Worm (Caenorhabditis elegans): ENCODE measurements around the gene Y38E10A.22.

The Y38E10A.22 gene

DNA sequence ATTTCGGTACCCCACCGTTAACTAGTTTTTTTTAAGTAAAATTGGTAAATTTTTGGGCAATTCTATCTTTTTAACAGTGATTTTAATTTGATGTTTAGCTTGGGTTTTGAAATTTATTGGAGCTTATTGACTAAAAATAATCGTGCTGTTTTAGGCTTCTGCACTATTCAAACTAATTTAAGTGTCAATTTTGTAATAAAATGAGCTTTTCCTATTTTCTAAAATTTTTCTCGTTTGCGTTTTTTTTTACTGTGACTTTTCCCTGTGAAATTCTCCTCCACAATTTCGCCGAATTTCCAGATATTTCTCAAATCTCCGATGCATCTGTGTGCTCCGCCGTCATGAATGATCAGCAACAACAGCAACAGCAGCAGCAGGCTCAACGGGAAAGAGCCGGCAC is 16.5 kb upstream of the Y38E10A.22 start, which contains the start of gene tbc-17:
TSS of gene tbc-17 (plus strand) at position 301 of the 400 bp plus-strand sequence.
- no peak for TF ChIP-seq nhr-6 (tag; optimal IDR thresholded peaks at IDR 0.05)
- TF ChIP-seq fos-1 (tag; optimal IDR thresholded peaks at IDR 0.05): no peak
- no peak for TF ChIP-seq nhr-11 (tag; optimal IDR thresholded peaks at IDR 0.05)
- no peak for TF ChIP-seq nhr-237 (tag; optimal IDR thresholded peaks at IDR 0.05)
- no peak for TF ChIP-seq snpc-4 (tag; optimal IDR thresholded peaks at IDR 0.05)
- TF ChIP-seq elt-3 (tag; optimal IDR thresholded peaks at IDR 0.05): no peak
- no peak for TF ChIP-seq F13H6.1 (tag; optimal IDR thresholded peaks at IDR 0.05)
- TF ChIP-seq nhr-12 (tag; optimal IDR thresholded peaks at IDR 0.05): no peak
- no peak for TF ChIP-seq nhr-21 (tag; optimal IDR thresholded peaks at IDR 0.05)
- TF ChIP-seq sma-3 (GFP tag; optimal IDR thresholded peaks at IDR 0.05): no peak
- TF ChIP-seq sem-4 (tag; optimal IDR thresholded peaks at IDR 0.05): no peak
- TF ChIP-seq R02D3.7 (tag; optimal IDR thresholded peaks at IDR 0.05): no peak
- no peak for TF ChIP-seq zag-1 (tag; optimal IDR thresholded peaks at IDR 0.05)
- TF ChIP-seq mab-5 (tag; optimal IDR thresholded peaks at IDR 0.05): no peak
- no peak for TF ChIP-seq lin-39 (tag; optimal IDR thresholded peaks at IDR 0.05)
- TF ChIP-seq nhr-10 (tag; optimal IDR thresholded peaks at IDR 0.05): no peak
- no peak for TF ChIP-seq alr-1 (tag; optimal IDR thresholded peaks at IDR 0.05)

DNA sequence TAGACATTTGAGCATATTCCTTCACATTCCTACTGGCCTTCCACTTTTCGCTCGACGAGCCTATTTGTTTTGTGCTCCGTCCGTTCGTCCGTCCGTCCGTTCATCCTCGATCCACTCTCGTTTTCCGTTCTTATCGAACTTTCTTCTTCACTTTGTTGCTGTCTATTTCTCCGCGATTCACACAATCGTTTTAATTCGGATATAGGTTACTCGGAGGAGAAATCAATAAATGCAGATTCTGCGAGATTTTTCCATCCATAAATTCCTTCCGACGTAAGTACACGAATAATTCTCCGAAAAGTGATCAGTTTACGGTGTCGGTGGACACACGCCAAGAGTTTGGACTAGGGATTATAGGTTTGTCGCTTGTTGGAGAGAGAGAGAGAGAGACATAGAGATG is 15.1 kb upstream of the Y38E10A.22 start:
- no peak for TF ChIP-seq sem-4 (tag; optimal IDR thresholded peaks at IDR 0.05)
- TF ChIP-seq blmp-1 (tag; optimal IDR thresholded peaks at IDR 0.05; ENCODE audit: insufficient read depth): no peak
- no peak for TF ChIP-seq nhr-237 (tag; optimal IDR thresholded peaks at IDR 0.05)
- no peak for TF ChIP-seq snpc-4 (tag; optimal IDR thresholded peaks at IDR 0.05)
- no peak for TF ChIP-seq gmeb-1 (tag; optimal IDR thresholded peaks at IDR 0.05)
- no peak for TF ChIP-seq ceh-82 (tag; optimal IDR thresholded peaks at IDR 0.05)
- no peak for TF ChIP-seq Y55F3AM.14 (GFP tag; optimal IDR thresholded peaks at IDR 0.05)
- TF ChIP-seq sma-9 (GFP tag; optimal IDR thresholded peaks at IDR 0.05): no peak
- no peak for TF ChIP-seq sma-9 (tag; optimal IDR thresholded peaks at IDR 0.05)
- TF ChIP-seq nhr-23 (tag; optimal IDR thresholded peaks at IDR 0.05): no peak
- TF ChIP-seq elt-3 (tag; optimal IDR thresholded peaks at IDR 0.05): no peak
- no peak for TF ChIP-seq peb-1 (tag; optimal IDR thresholded peaks at IDR 0.05)
- TF ChIP-seq F13H6.1 (tag; optimal IDR thresholded peaks at IDR 0.05): no peak
- no peak for TF ChIP-seq ztf-11 (tag; optimal IDR thresholded peaks at IDR 0.05)
- no peak for TF ChIP-seq nhr-21 (tag; optimal IDR thresholded peaks at IDR 0.05)
- TF ChIP-seq nhr-10 (tag; optimal IDR thresholded peaks at IDR 0.05): no peak
- TF ChIP-seq unc-39 (tag; optimal IDR thresholded peaks at IDR 0.05): no peak

DNA sequence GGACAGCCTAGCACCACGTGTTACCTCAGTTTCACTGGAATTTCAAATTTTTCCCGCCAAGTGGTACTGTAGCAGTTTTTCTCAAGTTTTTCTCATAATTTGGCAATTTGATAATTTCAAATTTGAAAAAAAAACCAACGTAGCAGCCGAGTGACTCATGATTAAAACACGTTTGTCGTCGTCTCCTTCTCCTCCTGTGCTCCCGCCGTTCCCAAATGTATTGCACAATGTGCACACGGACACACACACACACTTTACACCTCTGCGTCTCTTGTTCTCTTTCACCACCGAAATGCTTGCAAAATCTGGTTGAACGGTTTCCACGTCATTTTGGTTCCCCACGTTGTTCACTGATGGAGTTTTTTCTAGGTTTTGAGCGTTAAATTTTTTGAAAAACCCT is 13.7 kb upstream of the Y38E10A.22 start:
- TF ChIP-seq alr-1 (tag; optimal IDR thresholded peaks at IDR 0.05): no peak
- TF ChIP-seq elt-3 (tag; optimal IDR thresholded peaks at IDR 0.05): no peak
- peak; percentile 64 for TF ChIP-seq fos-1 (tag; optimal IDR thresholded peaks at IDR 0.05)
- peak; percentile 15 for TF ChIP-seq unc-55 (GFP tag; optimal IDR thresholded peaks at IDR 0.05)
- no peak for TF ChIP-seq nhr-23 (tag; optimal IDR thresholded peaks at IDR 0.05)

DNA sequence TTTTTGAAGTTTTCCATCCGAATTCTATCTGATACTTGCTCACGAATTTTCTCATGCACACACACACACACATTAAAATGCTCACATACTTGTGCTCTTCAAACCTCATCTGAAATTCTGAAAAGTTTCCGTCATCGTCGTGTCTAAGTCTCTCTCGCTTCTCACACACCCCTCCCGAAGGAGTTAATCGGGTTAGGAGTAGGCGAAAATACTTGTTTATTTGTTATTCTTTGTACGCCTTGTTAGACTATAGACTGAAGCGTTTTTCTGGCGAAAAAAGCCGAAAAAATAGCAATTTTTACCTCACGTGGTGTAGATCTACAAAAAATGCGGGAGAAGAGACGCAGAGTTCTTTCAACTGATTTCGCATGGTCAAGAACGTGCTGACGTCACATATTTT is 13.3 kb upstream of the Y38E10A.22 start:
- TF ChIP-seq skn-1 (tag; optimal IDR thresholded peaks at IDR 0.05) (no peak), unc-55 (GFP tag; optimal IDR thresholded peaks at IDR 0.05) (peak; percentile 2)

DNA sequence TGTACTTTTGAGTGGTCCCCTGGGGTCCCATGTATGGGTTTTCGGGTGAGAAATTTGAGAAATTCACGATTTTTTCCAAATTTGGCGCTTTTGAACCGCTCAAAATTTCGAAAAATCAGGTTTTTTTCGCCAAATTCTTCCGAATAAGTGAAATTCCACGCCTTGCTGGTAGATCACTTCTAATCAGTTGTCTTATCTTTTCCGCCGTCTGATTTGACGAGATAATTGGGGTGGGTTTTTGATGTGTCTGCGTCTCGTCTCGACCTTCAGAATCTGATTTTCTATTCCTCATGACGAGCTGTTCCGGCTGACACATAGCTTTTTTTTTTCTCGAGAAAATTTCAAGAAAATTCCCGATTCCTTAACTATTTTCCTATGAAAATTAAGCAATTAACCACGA is 11.7 kb upstream of the Y38E10A.22 start:
- TF ChIP-seq lin-13 (GFP tag; optimal IDR thresholded peaks at IDR 0.05): no peak
- TF ChIP-seq nhr-11 (tag; optimal IDR thresholded peaks at IDR 0.05): no peak
- no peak for TF ChIP-seq unc-39 (tag; optimal IDR thresholded peaks at IDR 0.05)
- TF ChIP-seq nhr-21 (tag; optimal IDR thresholded peaks at IDR 0.05): no peak
- TF ChIP-seq skn-1 (tag; optimal IDR thresholded peaks at IDR 0.05): no peak
- no peak for TF ChIP-seq blmp-1 (tag; optimal IDR thresholded peaks at IDR 0.05; ENCODE audit: insufficient read depth)
- no peak for TF ChIP-seq snpc-4 (tag; optimal IDR thresholded peaks at IDR 0.05)
- no peak for TF ChIP-seq unc-55 (GFP tag; optimal IDR thresholded peaks at IDR 0.05)

DNA sequence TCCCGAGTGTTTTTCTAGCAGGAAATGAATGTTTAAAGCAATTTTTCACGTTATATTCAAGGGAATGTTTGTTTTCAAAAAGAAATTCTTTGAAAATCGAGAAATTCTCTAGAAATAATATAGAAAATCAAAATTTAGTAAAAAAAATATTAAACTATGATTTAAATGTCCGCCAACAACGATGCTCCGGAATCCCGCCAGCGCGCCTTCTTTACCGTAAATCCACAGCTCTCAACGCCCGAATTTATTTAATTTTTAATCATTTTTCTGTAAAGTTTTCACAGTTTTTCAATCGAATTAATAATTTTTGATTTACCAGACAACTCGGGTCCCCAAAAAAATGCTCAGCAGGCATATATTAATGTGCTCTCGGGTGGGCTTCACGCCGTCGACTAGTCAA is 2.0 kb upstream of the Y38E10A.22 start, which contains the start of the genes Y38E10A.33 and cox-10:
TSS of gene Y38E10A.33 (minus strand) at position 12 of the 400 bp plus-strand sequence.
TSS of gene cox-10 (plus strand) at position 320 of the 400 bp plus-strand sequence.
- peak; percentile 73 for TF ChIP-seq lin-13 (GFP tag; optimal IDR thresholded peaks at IDR 0.05)
- TF ChIP-seq R02D3.7 (tag; optimal IDR thresholded peaks at IDR 0.05): peak; percentile 97
- TF ChIP-seq F13H6.1 (tag; optimal IDR thresholded peaks at IDR 0.05): peak; percentile 57
- peak; percentile 61 for TF ChIP-seq C34F6.9 (tag; optimal IDR thresholded peaks at IDR 0.05)
- TF ChIP-seq lsy-2 (tag; optimal IDR thresholded peaks at IDR 0.05): peak; percentile 33 to 68
- TF ChIP-seq ztf-1 (GFP tag; conservative IDR thresholded peaks at IDR 0.05): no peak
- TF ChIP-seq sma-3 (GFP tag; optimal IDR thresholded peaks at IDR 0.05): peak; percentile 56
- TF ChIP-seq snpc-4 (tag; optimal IDR thresholded peaks at IDR 0.05): peak; percentile 69
- no peak for TF ChIP-seq ceh-82 (tag; optimal IDR thresholded peaks at IDR 0.05)
- peak; percentile 38 for TF ChIP-seq nhr-21 (tag; optimal IDR thresholded peaks at IDR 0.05)
- no peak for TF ChIP-seq zag-1 (tag; optimal IDR thresholded peaks at IDR 0.05)
- TF ChIP-seq nhr-25 (tag; optimal IDR thresholded peaks at IDR 0.05): peak; percentile 50
- TF ChIP-seq unc-55 (GFP tag; optimal IDR thresholded peaks at IDR 0.05): peak; percentile 78
- TF ChIP-seq sem-4 (tag; optimal IDR thresholded peaks at IDR 0.05): peak; percentile 30
- TF ChIP-seq mab-5 (tag; optimal IDR thresholded peaks at IDR 0.05): peak; percentile 54
- no peak for TF ChIP-seq ztf-4 (tag; optimal IDR thresholded peaks at IDR 0.05)
- peak; percentile 23 for TF ChIP-seq lin-11 (tag; optimal IDR thresholded peaks at IDR 0.05)
- TF ChIP-seq dmd-4 (tag; optimal IDR thresholded peaks at IDR 0.05): no peak
- peak; percentile 45 for TF ChIP-seq crh-2 (tag; optimal IDR thresholded peaks at IDR 0.05)
- peak; percentile 98 for TF ChIP-seq gmeb-1 (tag; optimal IDR thresholded peaks at IDR 0.05)
- TF ChIP-seq nhr-237 (tag; optimal IDR thresholded peaks at IDR 0.05): peak; percentile 36
